Worm (Caenorhabditis elegans) whole organism, L4 larva: ENCODE data around the gene srz-97.

Source experiments
- T26A8.4 ChIP-seq: fragments of 200-800 bp; sonication (Bioruptor generic); IDR thresholded peaks from 2 replicates; pipeline ENCODE4 v1.3.6; 2022; ENCODE audit warnings: missing genetic modification characterization, missing compliant biosample characterization
- ceh-82 ChIP-seq: sonication (generic microtip); optimal IDR thresholded peaks from 2 replicates; lab custom pipeline; 2017; ENCODE audit warnings: missing biosample characterization, missing genetic modification characterization
- egl-27 ChIP-seq: sonication (generic microtip); optimal IDR thresholded peaks from 3 replicates; lab custom pipeline; 2017; ENCODE audit warnings: missing biosample characterization, missing genetic modification reagents, missing genetic modification characterization
- jun-1 ChIP-seq: fragments of 150-350 bp; optimal IDR thresholded peaks from 2 replicates; lab custom pipeline; 2014; ENCODE audit warnings: missing biosample characterization, missing genetic modification reagents, missing genetic modification characterization
- lin-13 ChIP-seq: fragments of 150-350 bp; optimal IDR thresholded peaks from 2 replicates; lab custom pipeline; 2014; ENCODE audit warnings: missing biosample characterization, missing genetic modification reagents, missing genetic modification characterization
- lir-3 ChIP-seq: sonication (generic microtip); optimal IDR thresholded peaks from 2 replicates; lab custom pipeline; 2016; ENCODE audit warnings: mild to moderate bottlenecking, missing genetic modification characterization, missing compliant biosample characterization
- mdl-1 ChIP-seq, 2 experiments: fragments of 150-350 bp in 1 of 2; sonication (generic microtip) in 1 of 2; optimal IDR thresholded peaks; 2 replicates each; lab custom pipeline; 2014 to 2017; ENCODE audit warnings: missing biosample characterization in 2 of 2, missing genetic modification characterization in 2 of 2
- nhr-11 ChIP-seq: fragments of 150-350 bp; optimal IDR thresholded peaks from 2 replicates; lab custom pipeline; 2014; ENCODE audit warnings: missing biosample characterization, missing genetic modification characterization
- pqm-1 ChIP-seq: sonication (generic microtip); optimal IDR thresholded peaks from 2 replicates; lab custom pipeline; 2017; ENCODE audit warnings: missing biosample characterization, missing genetic modification characterization
- unc-62 ChIP-seq, 3 experiments: fragments of 150-350 bp in 1 of 3; sonication (generic microtip); optimal IDR thresholded peaks in 2 of 3; peaks in 1 of 3; 1 replicate in 1 of 3; 2 replicates in 2 of 3; lab custom pipeline; 2014 to 2017; ENCODE audit warnings: missing biosample characterization in 3 of 3, missing genetic modification characterization in 3 of 3, missing genetic modification reagents in 3 of 3, missing genotype in 1 of 3
- zag-1 ChIP-seq: fragments of 150-350 bp; optimal IDR thresholded peaks from 2 replicates; lab custom pipeline; 2014; ENCODE audit warnings: missing biosample characterization, missing genetic modification characterization

- TF ChIP-seq lin-13 (GFP tag; lab: Kevin White, UChicago), result no peak
- no peak for TF ChIP-seq T26A8.4 (GFP tag; lab: Robert Waterston, UW)
- no peak for TF ChIP-seq unc-62 (GFP tag; optimal IDR thresholded peaks at IDR 0.05 in 1 of 2; lab: Kevin White, UChicago)
- TF ChIP-seq unc-62 (tag; optimal IDR thresholded peaks at IDR 0.05; lab: Kevin White, UChicago), result no peak
- no peak for TF ChIP-seq ceh-82 (tag; lab: Kevin White, UChicago)
- no peak for TF ChIP-seq nhr-11 (tag; lab: Kevin White, UChicago)
- TF ChIP-seq zag-1 (tag; lab: Kevin White, UChicago), result no peak
- TF ChIP-seq lir-3, result no peak
- no peak for TF ChIP-seq mdl-1 (tag; optimal IDR thresholded peaks at IDR 0.05; lab: Kevin White, UChicago)
- no peak for TF ChIP-seq jun-1
- no peak for TF ChIP-seq egl-27 (tag; lab: Kevin White, UChicago)
- peak; percentile 24 for TF ChIP-seq pqm-1 (tag; lab: Kevin White, UChicago)
Observed at ce11 chrV:14421325-14421724, 46.7 kb downstream of the srz-97 start, which contains the start of gene dhs-22.
